Fruit fly (Drosophila melanogaster): Measurements from ENCODE around the gene Ccdc39.
A peak's percentile ranks its signal among the peaks of the same experiment; 100 is the strongest.

The Ccdc39 gene

DNA sequence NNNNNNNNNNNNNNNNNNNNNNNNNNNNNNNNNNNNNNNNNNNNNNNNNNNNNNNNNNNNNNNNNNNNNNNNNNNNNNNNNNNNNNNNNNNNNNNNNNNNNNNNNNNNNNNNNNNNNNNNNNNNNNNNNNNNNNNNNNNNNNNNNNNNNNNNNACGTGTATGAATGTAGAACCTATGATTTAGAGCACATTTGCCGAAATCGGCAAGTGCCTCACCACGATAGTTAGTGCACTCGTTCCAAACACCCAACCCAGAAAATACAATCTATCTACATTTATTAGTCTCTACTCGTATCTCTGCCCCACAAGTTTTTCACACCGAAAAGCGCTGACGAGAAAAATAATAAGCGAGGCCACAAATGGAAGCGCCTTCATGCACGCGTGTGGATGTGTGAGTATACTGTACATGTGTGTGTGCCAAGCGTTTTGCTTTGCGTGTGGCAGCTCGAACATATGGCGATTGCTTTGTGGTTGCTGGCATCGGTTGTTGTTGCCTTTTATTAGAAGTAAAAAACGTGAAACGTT lies 19.7 kb upstream of the Ccdc39 start (continued):
- TF ChIP-seq Gug (GFP tag; IDR thresholded peaks at IDR 0.05) (no peak; the same call in 3 of the 4 replicates), CG16863 (GFP tag; optimal IDR thresholded peaks at IDR 0.05) (no peak), CG11456 (GFP tag; IDR thresholded peaks at IDR 0.05) (no peak), CG15601 (tag; optimal IDR thresholded peaks at IDR 0.05) (no peak), caup (GFP tag; optimal IDR thresholded peaks at IDR 0.05; ENCODE audit: severe bottlenecking) (no peak), az2 (GFP tag; optimal IDR thresholded peaks at IDR 0.05) (no peak), E2f1 (GFP tag; IDR thresholded peaks at IDR 0.05) (peak; percentile 23; the same call in 1 of the 2 replicates), CG10321 (GFP tag; IDR thresholded peaks at IDR 0.05) (no peak), CG13424 (tag; optimal IDR thresholded peaks at IDR 0.05) (peak; percentile 20), Aef1 (GFP tag; IDR thresholded peaks at IDR 0.05) (no peak), onecut (GFP tag; IDR thresholded peaks at IDR 0.05) (no peak), sisA (GFP tag; IDR thresholded peaks at IDR 0.05) (no peak), CG32772 (GFP tag; IDR thresholded peaks at IDR 0.05) (0 out of 2 replicates have a peak, but pooled peaks have one; percentile 4), E2f2 (GFP tag; IDR thresholded peaks at IDR 0.05) (no peak), kay (GFP tag; optimal IDR thresholded peaks at IDR 0.05) (no peak), CG10267 (tag; optimal IDR thresholded peaks at IDR 0.05) (no peak), fd102C (GFP tag; optimal IDR thresholded peaks at IDR 0.05) (no peak), ac (GFP tag; optimal IDR thresholded peaks at IDR 0.05) (no peak), gt (GFP tag; IDR thresholded peaks at IDR 0.05) (no peak), maf-S (GFP tag; optimal IDR thresholded peaks at IDR 0.05) (peak; percentile 17), CG4854 (GFP tag; optimal IDR thresholded peaks at IDR 0.05) (no peak), CG8290 (GFP tag; optimal IDR thresholded peaks at IDR 0.05) (no peak), CG8290 (tag; optimal IDR thresholded peaks at IDR 0.05) (peak in 1 of 2 experiments; percentile 50), dpn (GFP tag; optimal IDR thresholded peaks at IDR 0.05) (peak in 1 of 2 experiments; percentile 4), CG8944 (GFP tag; optimal IDR thresholded peaks at IDR 0.05) (no peak), CG16815 (GFP tag; optimal IDR thresholded peaks at IDR 0.05) (no peak), CG4424 (GFP tag; optimal IDR thresholded peaks at IDR 0.05) (peak; percentile 38), ci (GFP tag; IDR thresholded peaks at IDR 0.05) (no peak; the same call in 2 of the 3 replicates), Dp (GFP tag; optimal IDR thresholded peaks at IDR 0.05) (no peak), Bteb2 (GFP tag; optimal IDR thresholded peaks at IDR 0.05) (no peak), grau (tag; optimal IDR thresholded peaks at IDR 0.05) (peak; percentile 42), ttk (GFP tag; IDR thresholded peaks at IDR 0.05) (0 out of 2 replicates have a peak, but pooled peaks have one; percentile 12), CG18262 (tag; optimal IDR thresholded peaks at IDR 0.05) (peak; percentile 23), CG33557 (GFP tag; optimal IDR thresholded peaks at IDR 0.05) (no peak), CG5180 (GFP tag; optimal IDR thresholded peaks at IDR 0.05) (no peak), CG14667 (GFP tag; IDR thresholded peaks at IDR 0.05) (no peak), rib (GFP tag; IDR thresholded peaks at IDR 0.05) (0 out of 2 replicates have a peak, but pooled peaks have one; percentile 33), CG10654 (GFP tag; optimal IDR thresholded peaks at IDR 0.05) (no peak), CG7357 (GFP tag; IDR thresholded peaks at IDR 0.05) (0 out of 3 replicates have a peak, but pooled peaks have one; percentile 17), Hr39 (optimal IDR thresholded peaks at IDR 0.05) (no peak), HmgZ (tag; optimal IDR thresholded peaks at IDR 0.05) (peak; percentile 4), chinmo (GFP tag; IDR thresholded peaks at IDR 0.05; ENCODE audit: partially characterized antibody) (peak; percentile 92; the same call in 3 of the 4 replicates), trh (GFP tag; optimal IDR thresholded peaks at IDR 0.05) (no peak), Tbp (GFP tag; optimal IDR thresholded peaks at IDR 0.05) (no peak), GATAe (GFP tag; conservative IDR thresholded peaks at IDR 0.05) (peak; percentile 47), HHEX (GFP tag; optimal IDR thresholded peaks at IDR 0.05) (no peak), yki (optimal IDR thresholded peaks at IDR 0.05) (no peak), odd (GFP tag; optimal IDR thresholded peaks at IDR 0.05) (no peak), gro (GFP tag; optimal IDR thresholded peaks at IDR 0.05) (no peak), crp (GFP tag; optimal IDR thresholded peaks at IDR 0.05) (peak in 1 of 2 experiments; percentile 8), Ada2b (GFP tag; IDR thresholded peaks at IDR 0.05) (no peak), Ptx1 (GFP tag; IDR thresholded peaks at IDR 0.05) (0 out of 2 replicates have a peak, but pooled peaks have one; percentile 39)
